Fruit fly (Drosophila melanogaster): ENCODE data around the gene ato.

- no peak for TF ChIP-seq ttk (optimal IDR thresholded peaks at IDR 0.05)
- no peak for TF ChIP-seq Sin3A (optimal IDR thresholded peaks at IDR 0.05)
- TF ChIP-seq psq (optimal IDR thresholded peaks at IDR 0.05) = no peak
- no peak for TF ChIP-seq h (optimal IDR thresholded peaks at IDR 0.05)
- TF ChIP-seq insv (optimal IDR thresholded peaks at IDR 0.05) = no peak
These were observed 37.6 kb upstream of the ato start, which contains the start of gene Ada2b for dm6 chr3R:8240302-8240682.

Measured in Kc167 (cell line).